Worm (Caenorhabditis elegans) whole organism, L1 larva: ENCODE measurements around the gene Y57G11C.1144.

ENCODE experiments used
- C16A3.4 ChIP-seq: fragments of 150-350 bp; optimal IDR thresholded peaks from 2 replicates; lab custom pipeline; 2014; ENCODE audit warnings: missing biosample characterization, missing genetic modification characterization
- C34B4.2 ChIP-seq: sonication (generic microtip); optimal IDR thresholded peaks from 2 replicates; lab custom pipeline; 2017; ENCODE audit warnings: mild to moderate bottlenecking, missing genetic modification characterization, missing compliant biosample characterization
- alr-1 ChIP-seq: fragments of 200-800 bp; sonication (Bioruptor generic); optimal IDR thresholded peaks from 2 replicates; lab custom pipeline; 2018; ENCODE audit warnings: borderline replicate concordance, mild to moderate bottlenecking, missing genetic modification characterization, missing compliant biosample characterization
- blmp-1 ChIP-seq: fragments of 150-350 bp; optimal IDR thresholded peaks from 2 replicates; lab custom pipeline; 2014; ENCODE audit warnings: missing biosample characterization, missing genetic modification characterization
- ceh-8 ChIP-seq: fragments of 200-800 bp; sonication (Bioruptor generic); optimal IDR thresholded peaks from 2 replicates; lab custom pipeline; 2018; ENCODE audit warnings: mild to moderate bottlenecking, missing genetic modification characterization, moderate library complexity, missing compliant biosample characterization
- ces-1 ChIP-seq: fragments of 150-350 bp; optimal IDR thresholded peaks from 2 replicates; lab custom pipeline; 2014; ENCODE audit warnings: missing biosample characterization, missing genetic modification reagents, missing genetic modification characterization
- efl-1 ChIP-seq, 4 experiments: fragments of 150-350 bp; optimal IDR thresholded peaks in 3 of 4; peaks in 1 of 4; 1 replicate in 1 of 4; 2 replicates in 3 of 4; lab custom pipeline; 2014; ENCODE audit warnings: missing biosample characterization in 2 of 4, missing genetic modification characterization in 2 of 4, missing genetic modification reagents in 2 of 4
- efl-3 ChIP-seq: fragments of 200-800 bp; sonication (Bioruptor generic); optimal IDR thresholded peaks from 2 replicates; lab custom pipeline; 2018; ENCODE audit warnings: mild to moderate bottlenecking, missing genetic modification characterization, missing compliant biosample characterization
- egl-13 ChIP-seq: sonication (generic microtip); optimal IDR thresholded peaks from 2 replicates; lab custom pipeline; 2016; ENCODE audit warnings: missing genotype, missing genetic modification reagents, missing genetic modification characterization, missing compliant biosample characterization
- elt-3 ChIP-seq, 6 experiments: fragments of 150-350 bp in 1 of 6; sonication (generic microtip); optimal IDR thresholded peaks; 2 replicates each; lab custom pipeline; 2017 to 2018; ENCODE audit warnings: missing biosample characterization in 6 of 6, missing genetic modification characterization in 6 of 6, inconsistent platforms in 1 of 6
- ets-5 ChIP-seq: fragments of 200-800 bp; sonication (Bioruptor generic); IDR thresholded peaks from 2 replicates; pipeline ENCODE4 v1.3.6; 2022; ENCODE audit warnings: missing genetic modification characterization, missing compliant biosample characterization
- fkh-8 ChIP-seq: sonication (generic microtip); optimal IDR thresholded peaks from 2 replicates; lab custom pipeline; 2016; ENCODE audit warnings: mild to moderate bottlenecking, missing genetic modification characterization, missing compliant biosample characterization
- fos-1 ChIP-seq: fragments of 150-350 bp; optimal IDR thresholded peaks from 2 replicates; lab custom pipeline; 2014; ENCODE audit warnings: missing biosample characterization, missing genetic modification characterization
- grh-1 ChIP-seq: fragments of 200-800 bp; sonication (Bioruptor generic); IDR thresholded peaks from 2 replicates; pipeline ENCODE4 v1.3.6; 2022; ENCODE audit warnings: missing genetic modification reagents, missing genetic modification characterization, missing compliant biosample characterization
- hlh-17 ChIP-seq: fragments of 200-800 bp; sonication (Bioruptor generic); optimal IDR thresholded peaks from 2 replicates; lab custom pipeline; 2018; ENCODE audit warnings: missing genetic modification characterization, mild to moderate bottlenecking, missing compliant biosample characterization, moderate library complexity, borderline replicate concordance
- hpl-2 ChIP-seq: fragments of 150-350 bp; optimal IDR thresholded peaks from 2 replicates; lab custom pipeline; 2014; ENCODE audit warnings: missing biosample characterization, missing genetic modification reagents, missing genetic modification characterization
- lin-35 ChIP-seq, 2 experiments: fragments of 150-350 bp; optimal IDR thresholded peaks; 2 replicates each; lab custom pipeline; 2014; ENCODE audit warnings: missing biosample characterization in 2 of 2, missing genetic modification characterization in 2 of 2, missing genetic modification reagents in 2 of 2
- lin-39 ChIP-seq: fragments of 150-350 bp; optimal IDR thresholded peaks from 2 replicates; lab custom pipeline; 2014; ENCODE audit warnings: missing biosample characterization, missing genetic modification reagents, missing genetic modification characterization
- nhr-11 ChIP-seq: fragments of 150-350 bp; optimal IDR thresholded peaks from 2 replicates; lab custom pipeline; 2014; ENCODE audit warnings: missing biosample characterization, missing genetic modification characterization
- nhr-12 ChIP-seq: sonication (generic microtip); optimal IDR thresholded peaks from 2 replicates; lab custom pipeline; 2017; ENCODE audit warnings: missing biosample characterization, missing genetic modification characterization
- nhr-28 ChIP-seq: fragments of 150-350 bp; optimal IDR thresholded peaks from 2 replicates; lab custom pipeline; 2014; ENCODE audit warnings: missing biosample characterization, missing genetic modification characterization
- nhr-47 ChIP-seq: sonication (generic microtip); optimal IDR thresholded peaks from 2 replicates; lab custom pipeline; 2016; ENCODE audit warnings: mild to moderate bottlenecking, missing genetic modification characterization, moderate library complexity, missing compliant biosample characterization
- nhr-85 ChIP-seq: sonication (generic microtip); peaks from one replicate; lab custom pipeline; 2016; ENCODE audit warnings: missing genetic modification characterization, inconsistent platforms, missing compliant biosample characterization
- pag-3 ChIP-seq: sonication (generic microtip); optimal IDR thresholded peaks from 2 replicates; lab custom pipeline; 2017; ENCODE audit warnings: missing genetic modification characterization, mild to moderate bottlenecking, missing compliant biosample characterization, antibody characterized with exemption, borderline replicate concordance; ENCODE audit not compliant: insufficient read depth
- pax-3 ChIP-seq: fragments of 200-800 bp; sonication (Bioruptor generic); optimal IDR thresholded peaks from 2 replicates; lab custom pipeline; 2018; ENCODE audit warnings: mild to moderate bottlenecking, missing genetic modification characterization, moderate library complexity, missing compliant biosample characterization
- pqm-1 ChIP-seq: sonication (generic microtip); optimal IDR thresholded peaks from 3 replicates; lab custom pipeline; 2017; ENCODE audit warnings: missing biosample characterization, missing genetic modification characterization
- snu-23 ChIP-seq: sonication (generic microtip); optimal IDR thresholded peaks from 2 replicates; lab custom pipeline; 2016; ENCODE audit warnings: missing genetic modification characterization, missing compliant biosample characterization
- unc-130 ChIP-seq: fragments of 150-350 bp; optimal IDR thresholded peaks from 2 replicates; lab custom pipeline; 2017; ENCODE audit warnings: missing biosample characterization, missing genetic modification characterization, inconsistent platforms
- unc-30 ChIP-seq: sonication (generic microtip); optimal IDR thresholded peaks from 2 replicates; lab custom pipeline; 2017; ENCODE audit warnings: missing biosample characterization, missing genetic modification characterization
- unc-62 ChIP-seq: fragments of 150-350 bp; optimal IDR thresholded peaks from 2 replicates; lab custom pipeline; 2014; ENCODE audit warnings: missing biosample characterization, missing genetic modification reagents, missing genetic modification characterization
- vab-15 ChIP-seq: sonication (generic microtip); optimal IDR thresholded peaks from 2 replicates; lab custom pipeline; 2017; ENCODE audit warnings: missing genotype, mild to moderate bottlenecking, missing genetic modification characterization, missing compliant biosample characterization
- xbp-1 ChIP-seq: sonication (generic microtip); optimal IDR thresholded peaks from 2 replicates; lab custom pipeline; 2016; ENCODE audit warnings: missing genetic modification characterization, missing compliant biosample characterization
- zag-1 ChIP-seq: fragments of 150-350 bp; optimal IDR thresholded peaks from 2 replicates; lab custom pipeline; 2014; ENCODE audit warnings: missing biosample characterization, missing genetic modification characterization
- zip-4 ChIP-seq: fragments of 200-800 bp; sonication (Bioruptor generic); optimal IDR thresholded peaks from 2 replicates; lab custom pipeline; 2018; ENCODE audit warnings: mild to moderate bottlenecking, missing genetic modification characterization, moderate library complexity, missing compliant biosample characterization
- ztf-4 ChIP-seq: fragments of 150-350 bp; optimal IDR thresholded peaks from 2 replicates; lab custom pipeline; 2014; ENCODE audit warnings: missing biosample characterization, missing genetic modification characterization

Y57G11C.1144 gene

DNA sequence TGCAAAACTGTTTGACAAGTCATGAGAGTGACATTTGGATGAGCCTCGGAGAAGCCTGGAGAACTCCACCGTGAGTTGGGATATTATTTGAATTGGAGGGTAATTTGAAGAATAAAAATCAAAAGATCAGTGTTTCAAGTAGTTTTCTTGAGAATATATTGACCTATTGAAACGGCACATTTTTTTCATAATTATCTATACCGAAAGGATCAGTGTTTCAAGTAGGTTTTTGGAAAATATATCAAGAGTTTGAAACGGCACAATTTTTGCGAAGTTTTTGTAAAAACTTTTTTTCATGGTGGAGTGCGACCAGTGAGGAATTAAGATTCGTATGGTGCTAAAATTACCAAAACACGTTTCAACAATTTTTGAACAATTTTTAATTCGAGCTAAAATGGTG, 45.1 kb upstream of the Y57G11C.1144 start:
- TF ChIP-seq elt-3 (tag; optimal IDR thresholded peaks at IDR 0.05; lab: Kevin White, UChicago) (no peak), egl-13 (tag; lab: Kevin White, UChicago) (no peak), ets-5 (GFP tag; lab: Robert Waterston, UW) (no peak), fos-1 (no peak), lin-35 (GFP tag; optimal IDR thresholded peaks at IDR 0.05; lab: Kevin White, UChicago) (no peak), nhr-12 (tag; lab: Kevin White, UChicago) (no peak), xbp-1 (tag; lab: Kevin White, UChicago) (no peak), zip-4 (GFP tag; lab: Kevin White, UChicago) (no peak), blmp-1 (tag; lab: Kevin White, UChicago) (no peak), ceh-8 (GFP tag; lab: Kevin White, UChicago) (no peak), ztf-4 (tag; lab: Kevin White, UChicago) (no peak), grh-1 (GFP tag; lab: Robert Waterston, UW) (no peak), alr-1 (no peak), nhr-47 (tag; lab: Kevin White, UChicago) (no peak), nhr-28 (tag; lab: Kevin White, UChicago) (no peak), unc-62 (GFP tag; lab: Kevin White, UChicago) (no peak), ces-1 (GFP tag; lab: Kevin White, UChicago) (no peak), nhr-11 (tag; lab: Kevin White, UChicago) (no peak)

ce11 chrIV:14894339-14894738, 42.8 kb upstream of the Y57G11C.1144 start:
- TF ChIP-seq vab-15 (tag; lab: Kevin White, UChicago) (no peak), zag-1 (tag; lab: Kevin White, UChicago) (no peak), fos-1 (no peak), hpl-2 (GFP tag; lab: Kevin White, UChicago) (no peak), unc-130 (tag; lab: Kevin White, UChicago) (no peak), efl-3 (GFP tag; lab: Kevin White, UChicago) (no peak), pqm-1 (tag; lab: Kevin White, UChicago) (no peak), C16A3.4 (tag; lab: Kevin White, UChicago) (no peak), lin-39 (no peak), C34B4.2 (tag; lab: Kevin White, UChicago) (no peak), unc-30 (no peak), nhr-28 (tag; lab: Kevin White, UChicago) (no peak), snu-23 (no peak), pag-3 (no peak)

DNA sequence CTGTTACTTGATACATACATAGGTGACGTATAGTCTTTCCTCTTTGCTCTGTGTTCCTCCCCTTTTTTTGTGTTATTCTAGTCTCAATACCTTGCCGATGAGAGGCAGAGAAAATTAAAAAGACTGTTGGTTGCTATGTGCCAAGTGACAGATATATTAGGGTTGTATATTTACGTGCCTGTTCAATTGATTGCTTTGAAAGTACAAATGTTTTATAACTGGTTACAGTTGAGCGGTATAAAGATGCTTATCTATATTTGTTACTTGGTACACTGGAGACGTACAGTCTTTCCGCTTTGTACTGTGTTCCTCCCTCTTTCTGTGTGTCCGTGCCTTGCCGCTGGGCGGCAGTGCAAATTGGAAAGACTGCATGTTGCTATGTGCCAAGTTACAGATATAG, 33.9 kb upstream of the Y57G11C.1144 start:
- TF ChIP-seq pqm-1 (tag; lab: Kevin White, UChicago) = no peak
- TF ChIP-seq lin-39 = no peak
- no peak for TF ChIP-seq C34B4.2 (tag; lab: Kevin White, UChicago)
- TF ChIP-seq efl-1 (optimal IDR thresholded peaks at IDR 0.05; lab: Kevin White, UChicago) = no peak
- TF ChIP-seq efl-1 (GFP tag; optimal IDR thresholded peaks at IDR 0.05 in 1 of 2; lab: Kevin White, UChicago) = peak in 1 of 2 experiments; percentile 83
- TF ChIP-seq hlh-17 (GFP tag; lab: Kevin White, UChicago) = peak; percentile 6
- TF ChIP-seq nhr-85 (tag; lab: Kevin White, UChicago) = peak; percentile 63

ce11 chrIV:14909589-14909988, 27.5 kb upstream of the Y57G11C.1144 start, which contains the start of gene pnc-2:
pnc-2 (minus strand) TSS chrIV:14909689.
- TF ChIP-seq fkh-8 (tag; lab: Kevin White, UChicago) = peak; percentile 19
- TF ChIP-seq pax-3 (tag; lab: Kevin White, UChicago) = no peak
